Worm (Caenorhabditis elegans): ENCODE measurements around the gene T14A8.2.

DNA sequence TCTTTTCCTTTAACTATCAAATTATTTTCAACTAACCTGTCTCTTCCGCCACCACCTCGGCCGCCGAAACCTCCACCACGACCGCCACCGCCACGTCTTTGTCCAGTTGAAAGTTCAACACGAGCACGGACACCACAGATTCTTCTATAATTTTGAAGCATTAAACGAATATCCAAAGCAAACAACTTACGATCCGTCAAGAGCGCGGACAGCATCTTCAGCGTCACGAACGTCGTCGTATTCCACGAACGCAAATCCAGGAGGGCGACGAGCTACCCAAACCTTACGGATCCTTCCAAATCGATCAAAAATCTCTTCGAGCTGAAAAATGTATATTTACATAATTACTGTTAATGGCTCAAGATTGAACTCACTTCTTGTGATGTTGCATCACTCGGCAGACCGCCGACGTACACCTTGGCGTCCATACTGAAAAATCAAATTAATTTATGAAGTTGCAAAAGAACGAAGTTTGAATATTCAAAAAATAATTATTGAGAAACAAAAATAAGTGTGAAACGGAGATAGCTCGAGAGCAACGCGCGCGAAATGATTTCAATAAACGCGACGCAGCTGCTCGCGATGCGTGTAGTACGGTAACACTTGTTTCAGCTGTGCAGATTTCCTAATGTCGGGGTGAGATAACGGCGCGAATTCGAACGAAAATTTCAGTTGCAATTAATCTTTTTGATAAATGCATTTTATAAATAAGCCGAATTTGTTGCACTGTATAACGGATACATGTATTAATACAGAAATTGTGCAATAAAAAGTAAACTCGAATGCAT, 31.4 kb downstream of the T14A8.2 start, which contains the start of gene rsp-6:
- TF ChIP-seq zip-5 (tag; optimal IDR thresholded peaks at IDR 0.05), result no peak
- peak; percentile 60 for TF ChIP-seq unc-86 (tag; optimal IDR thresholded peaks at IDR 0.05)
- TF ChIP-seq C08G9.2 (tag; optimal IDR thresholded peaks at IDR 0.05), result no peak
- TF ChIP-seq unc-55 (GFP tag; optimal IDR thresholded peaks at IDR 0.05), result peak; percentile 83
- no peak for TF ChIP-seq hlh-15 (tag; optimal IDR thresholded peaks at IDR 0.05)
- no peak for TF ChIP-seq pag-3 (tag; optimal IDR thresholded peaks at IDR 0.05; ENCODE audit: borderline replicate concordance)
